Fruit fly (Drosophila melanogaster) whole organism, embryonic: ENCODE measurements around the gene Cnot4.

Experiments used
- Ada2b ChIP-seq: fragments of 200-800 bp; sonication (Bioruptor generic); IDR thresholded peaks from 2 replicates; pipeline ENCODE4 v1.3.6; 2022; ENCODE audit warnings: missing biosample characterization, missing genetic modification characterization
- Atf-2 ChIP-seq: fragments of 200-800 bp; sonication (Bioruptor generic); optimal IDR thresholded peaks from 2 replicates; lab custom pipeline; 2016; ENCODE audit warnings: missing biosample characterization, missing genetic modification characterization
- Blimp-1 ChIP-seq: fragments of 200-800 bp; sonication (Bioruptor generic); optimal IDR thresholded peaks from 3 replicates; lab custom pipeline; 2018; ENCODE audit warnings: missing biosample characterization, missing genetic modification characterization, mild to moderate bottlenecking, moderate library complexity, missing genetic modification reagents
- CG13624 ChIP-seq: fragments of 200-800 bp; sonication (Bioruptor generic); optimal IDR thresholded peaks from 2 replicates; lab custom pipeline; 2016; ENCODE audit warnings: missing biosample characterization, missing genetic modification characterization
- CG14710 ChIP-seq: fragments of 200-800 bp; sonication (Bioruptor generic); optimal IDR thresholded peaks from 3 replicates; lab custom pipeline; 2019; ENCODE audit warnings: missing biosample characterization, mild to moderate bottlenecking, missing genetic modification characterization, moderate library complexity
- CG14965 ChIP-seq: fragments of 200-800 bp; sonication (Bioruptor generic); optimal IDR thresholded peaks from 2 replicates; lab custom pipeline; 2016; ENCODE audit warnings: missing biosample characterization, missing genetic modification characterization, borderline replicate concordance
- CG1529 ChIP-seq: fragments of 200-800 bp; sonication (Bioruptor generic); optimal IDR thresholded peaks from 3 replicates; lab custom pipeline; 2018; ENCODE audit warnings: missing biosample characterization, missing genetic modification characterization
- CG17568 ChIP-seq: fragments of 200-800 bp; sonication (Bioruptor generic); optimal IDR thresholded peaks from 2 replicates; lab custom pipeline; 2018; ENCODE audit warnings: missing biosample characterization, mild to moderate bottlenecking, missing genetic modification characterization, moderate library complexity
- CG1832 ChIP-seq: fragments of 200-800 bp; sonication (Bioruptor generic); optimal IDR thresholded peaks from 2 replicates; lab custom pipeline; 2017; ENCODE audit warnings: missing biosample characterization, mild to moderate bottlenecking, missing genetic modification characterization, inconsistent platforms
- CG31388 ChIP-seq: fragments of 200-800 bp; sonication (Bioruptor generic); optimal IDR thresholded peaks from 2 replicates; lab custom pipeline; 2016; ENCODE audit warnings: missing biosample characterization, missing genetic modification characterization
- CG31441 ChIP-seq: fragments of 200-800 bp; sonication (Bioruptor generic); IDR thresholded peaks from 2 replicates; pipeline ENCODE4 v1.3.6; 2022; ENCODE audit warnings: missing biosample characterization, missing genetic modification characterization
- CG3847 ChIP-seq: fragments of 200-800 bp; sonication (Bioruptor generic); IDR thresholded peaks from 2 replicates; pipeline ENCODE4 v1.3.6; 2022; ENCODE audit warnings: missing biosample characterization, missing genetic modification characterization
- CG4617 ChIP-seq: fragments of 200-800 bp; sonication (Bioruptor generic); optimal IDR thresholded peaks from 3 replicates; lab custom pipeline; 2016; ENCODE audit warnings: missing biosample characterization, missing genetic modification characterization, borderline replicate concordance
- CG4820 ChIP-seq: fragments of 200-800 bp; sonication (Bioruptor generic); optimal IDR thresholded peaks from 3 replicates; lab custom pipeline; 2016; ENCODE audit warnings: missing biosample characterization, missing genetic modification characterization
- CG6765 ChIP-seq: fragments of 200-800 bp; sonication (Bioruptor generic); optimal IDR thresholded peaks from 3 replicates; lab custom pipeline; 2017; ENCODE audit warnings: missing biosample characterization, mild to moderate bottlenecking, missing genetic modification characterization
- CG6813 ChIP-seq: fragments of 200-800 bp; sonication (Bioruptor generic); optimal IDR thresholded peaks from 2 replicates; lab custom pipeline; 2017; ENCODE audit warnings: missing biosample characterization, missing genetic modification characterization, mild to moderate bottlenecking, moderate library complexity, missing genetic modification reagents
- CG7556 ChIP-seq: fragments of 200-800 bp; sonication (Bioruptor generic); optimal IDR thresholded peaks from 2 replicates; lab custom pipeline; 2017; ENCODE audit warnings: missing biosample characterization, mild to moderate bottlenecking, missing genetic modification characterization
- CG8290 ChIP-seq, 3 experiments: fragments of 200-800 bp; sonication (Bioruptor generic); optimal IDR thresholded peaks; 2 replicates each; lab custom pipeline; 2016 to 2019; ENCODE audit warnings: missing biosample characterization in 3 of 3, missing genetic modification characterization in 3 of 3, mild to moderate bottlenecking in 2 of 3, moderate library complexity in 1 of 3
- CG9609 ChIP-seq: fragments of 200-800 bp; sonication (Bioruptor generic); optimal IDR thresholded peaks from 3 replicates; lab custom pipeline; 2016; ENCODE audit warnings: missing biosample characterization, missing genetic modification characterization
- CTCF ChIP-seq: fragments of 200-800 bp; sonication (Bioruptor generic); optimal IDR thresholded peaks from 2 replicates; lab custom pipeline; 2017; ENCODE audit warnings: missing biosample characterization, mild to moderate bottlenecking, missing genetic modification characterization, moderate library complexity
- Dbx ChIP-seq: fragments of 200-800 bp; sonication (Bioruptor generic); IDR thresholded peaks from 3 replicates; pipeline ENCODE4 v1.3.6; 2022; ENCODE audit warnings: missing biosample characterization, missing genetic modification characterization
- Elba2 ChIP-seq: fragments of 200-800 bp; sonication (Bioruptor generic); optimal IDR thresholded peaks from 3 replicates; lab custom pipeline; 2016; ENCODE audit warnings: missing biosample characterization, missing genetic modification characterization
- HLH3B ChIP-seq: fragments of 200-800 bp; sonication (Bioruptor generic); IDR thresholded peaks from 2 replicates; pipeline ENCODE4 v1.3.6; 2022; ENCODE audit warnings: missing biosample characterization, missing genetic modification characterization
- Hr78 ChIP-seq, 2 experiments: fragments of 200-800 bp in 1 of 2; fragments of >200 bp in 1 of 2; sonication (Bioruptor generic) in 1 of 2; optimal IDR thresholded peaks; 2 replicates each; lab custom pipeline; 2017 to 2019; ENCODE audit warnings: missing biosample characterization in 2 of 2, missing genetic modification characterization in 2 of 2, mild to moderate bottlenecking in 1 of 2, moderate library complexity in 1 of 2
- Hsf ChIP-seq: fragments of 200-800 bp; sonication (Bioruptor generic); optimal IDR thresholded peaks from 3 replicates; lab custom pipeline; 2016; ENCODE audit warnings: missing biosample characterization, missing genetic modification characterization
- Lim3 ChIP-seq: fragments of 200-800 bp; sonication (Bioruptor generic); IDR thresholded peaks from 2 replicates; pipeline ENCODE4 v1.3.6; 2022; ENCODE audit warnings: missing biosample characterization, missing genetic modification characterization
- Myb ChIP-seq: fragments of 200-800 bp; sonication (Bioruptor generic); optimal IDR thresholded peaks from 2 replicates; lab custom pipeline; 2016; ENCODE audit warnings: missing biosample characterization, missing genetic modification characterization
- Nf-YC ChIP-seq: fragments of 200-800 bp; optimal IDR thresholded peaks from 3 replicates; lab custom pipeline; 2019; ENCODE audit warnings: missing biosample characterization, mild to moderate bottlenecking, missing genetic modification characterization, moderate library complexity
- Optix ChIP-seq: fragments of 200-800 bp; sonication (Bioruptor generic); IDR thresholded peaks from 3 replicates; pipeline ENCODE4 v1.3.6; 2022; ENCODE audit warnings: missing biosample characterization, missing genetic modification characterization
- ap ChIP-seq: fragments of 200-800 bp; sonication (Bioruptor generic); IDR thresholded peaks from 2 replicates; pipeline ENCODE4 v1.3.6; 2022; ENCODE audit warnings: missing biosample characterization, missing genetic modification characterization
- bowl ChIP-seq: fragments of 200-800 bp; sonication (Bioruptor generic); IDR thresholded peaks from 2 replicates; pipeline ENCODE4 v1.3.6; 2022; ENCODE audit warnings: missing biosample characterization, missing genetic modification characterization
- br ChIP-seq: fragments of >200 bp; optimal IDR thresholded peaks from 2 replicates; lab custom pipeline; 2017
- cato ChIP-seq: fragments of 200-800 bp; sonication (Bioruptor generic); optimal IDR thresholded peaks from 2 replicates; lab custom pipeline; 2016; ENCODE audit warnings: missing biosample characterization, missing genetic modification characterization, borderline replicate concordance
- caup ChIP-seq: fragments of 200-800 bp; sonication (Bioruptor generic); optimal IDR thresholded peaks from 3 replicates; lab custom pipeline; 2017; ENCODE audit warnings: missing biosample characterization, mild to moderate bottlenecking, missing genetic modification characterization, moderate library complexity; ENCODE audit not compliant: severe bottlenecking
- crol ChIP-seq: fragments of 200-800 bp; sonication (Bioruptor generic); IDR thresholded peaks from 2 replicates; pipeline ENCODE4 v1.3.6; 2022; ENCODE audit warnings: missing biosample characterization, missing genetic modification characterization
- esg ChIP-seq: fragments of 200-800 bp; sonication (Bioruptor generic); conservative IDR thresholded peaks from 2 replicates; pipeline ENCODE4 v1.3.6; 2022; ENCODE audit warnings: missing biosample characterization, missing genetic modification characterization
- exex ChIP-seq: fragments of 200-800 bp; sonication (Bioruptor generic); optimal IDR thresholded peaks from 4 replicates; lab custom pipeline; 2018; ENCODE audit warnings: missing biosample characterization, mild to moderate bottlenecking, missing genetic modification characterization, moderate library complexity
- fd64A ChIP-seq: fragments of 200-800 bp; sonication (Bioruptor generic); optimal IDR thresholded peaks from 3 replicates; lab custom pipeline; 2018; ENCODE audit warnings: missing biosample characterization, mild to moderate bottlenecking, missing genetic modification characterization
- grau ChIP-seq: fragments of 200-800 bp; optimal IDR thresholded peaks from 3 replicates; lab custom pipeline; 2019; ENCODE audit warnings: missing biosample characterization, mild to moderate bottlenecking, missing genetic modification characterization, moderate library complexity
- gsb-n ChIP-seq: fragments of 200-800 bp; sonication (Bioruptor generic); optimal IDR thresholded peaks from 3 replicates; lab custom pipeline; 2018; ENCODE audit warnings: missing biosample characterization, mild to moderate bottlenecking, missing genetic modification characterization
- ham ChIP-seq: fragments of 200-800 bp; sonication (Bioruptor generic); IDR thresholded peaks from 2 replicates; pipeline ENCODE4 v1.3.6; 2022; ENCODE audit warnings: missing biosample characterization, missing genetic modification characterization
- ken ChIP-seq: fragments of 200-800 bp; sonication (Bioruptor generic); IDR thresholded peaks from 3 replicates; pipeline ENCODE4 v1.3.6; 2022; ENCODE audit warnings: missing biosample characterization, missing genetic modification characterization
- kni ChIP-seq: fragments of 200-800 bp; sonication (Bioruptor generic); optimal IDR thresholded peaks from 3 replicates; lab custom pipeline; 2017; ENCODE audit warnings: mild to moderate bottlenecking, missing biosample characterization, missing genetic modification reagents, missing genetic modification characterization
- luna ChIP-seq: fragments of 200-800 bp; sonication (Bioruptor generic); optimal IDR thresholded peaks from 2 replicates; lab custom pipeline; 2016; ENCODE audit warnings: missing biosample characterization, missing genetic modification characterization
- nerfin-1 ChIP-seq: fragments of 200-800 bp; sonication (Bioruptor generic); optimal IDR thresholded peaks from 3 replicates; lab custom pipeline; 2019; ENCODE audit warnings: missing biosample characterization, mild to moderate bottlenecking, missing genetic modification characterization, moderate library complexity
- odd ChIP-seq: fragments of 200-800 bp; sonication (Bioruptor generic); optimal IDR thresholded peaks from 2 replicates; lab custom pipeline; 2017; ENCODE audit warnings: missing biosample characterization, mild to moderate bottlenecking, missing genetic modification characterization
- pfk ChIP-seq: fragments of 200-800 bp; sonication (Bioruptor generic); optimal IDR thresholded peaks from 2 replicates; lab custom pipeline; 2018; ENCODE audit warnings: missing biosample characterization, mild to moderate bottlenecking, missing genetic modification characterization, moderate library complexity
- sens ChIP-seq: fragments of 200-800 bp; sonication (Bioruptor generic); peaks from one replicate; lab custom pipeline; 2016; ENCODE audit warnings: missing biosample characterization, missing genetic modification characterization
- sens-2 ChIP-seq: fragments of 200-800 bp; sonication (Bioruptor generic); IDR thresholded peaks from 2 replicates; pipeline ENCODE4 v1.3.6; 2022; ENCODE audit warnings: missing biosample characterization, missing genetic modification characterization
- seq ChIP-seq: fragments of 200-800 bp; sonication (Bioruptor generic); IDR thresholded peaks from 2 replicates; pipeline ENCODE4 v1.3.6; 2022; ENCODE audit warnings: missing biosample characterization, missing genetic modification characterization
- tio ChIP-seq: fragments of 200-800 bp; sonication (Bioruptor generic); optimal IDR thresholded peaks from 2 replicates; lab custom pipeline; 2017; ENCODE audit warnings: missing biosample characterization, missing genetic modification characterization, inconsistent platforms
- wdn ChIP-seq: fragments of 200-800 bp; sonication (Bioruptor generic); IDR thresholded peaks from 2 replicates; pipeline ENCODE4 v1.3.6; 2022; ENCODE audit warnings: missing biosample characterization, missing genetic modification characterization

Cnot4 gene

dm6 chr2L:10366525-10366924 lies 30.0 kb upstream of the Cnot4 start, which contains the start of gene CG5056 (continued):
- no peak for TF ChIP-seq sens-2
- TF ChIP-seq crol (GFP tag; lab: Robert Waterston, UW): no peak
- no peak for TF ChIP-seq CG6813
- no peak for TF ChIP-seq Elba2 (GFP tag; lab: Kevin White, UChicago)
- no peak for TF ChIP-seq ap (GFP tag; lab: Robert Waterston, UW)
- no peak for TF ChIP-seq tio (GFP tag; lab: Kevin White, UChicago)
- peak; percentile 2 for TF ChIP-seq Hsf (GFP tag; lab: Kevin White, UChicago)
- no peak for TF ChIP-seq cato (GFP tag; lab: Kevin White, UChicago)
- TF ChIP-seq caup: no peak
- no peak for TF ChIP-seq wdn (GFP tag; lab: Robert Waterston, UW)
- TF ChIP-seq CG31388 (GFP tag; lab: Kevin White, UChicago): no peak
- no peak for TF ChIP-seq luna
- TF ChIP-seq Dbx (GFP tag; lab: Robert Waterston, UW): no peak
- no peak for TF ChIP-seq br
- peak; percentile 49 for TF ChIP-seq sens
- no peak for TF ChIP-seq bowl (GFP tag; lab: Robert Waterston, UW)
- TF ChIP-seq ham (GFP tag; lab: Robert Waterston, UW): no peak
- no peak for TF ChIP-seq Myb (GFP tag; lab: Kevin White, UChicago)
- no peak for TF ChIP-seq kni (GFP tag; lab: Kevin White, UChicago)
- TF ChIP-seq CTCF: no peak
- TF ChIP-seq grau (tag; lab: Kevin White, UChicago): peak; percentile 34
- no peak for TF ChIP-seq CG3847
- TF ChIP-seq ken (GFP tag; lab: Robert Waterston, UW): no peak
- peak; percentile 53 for TF ChIP-seq Nf-YC
- peak; percentile 12 for TF ChIP-seq CG8290 (GFP tag; optimal IDR thresholded peaks at IDR 0.05; lab: Kevin White, UChicago)
- TF ChIP-seq CG8290 (tag; optimal IDR thresholded peaks at IDR 0.05; lab: Kevin White, UChicago): no peak
- peak; percentile 94 for TF ChIP-seq CG4617 (GFP tag; lab: Kevin White, UChicago)
- no peak for TF ChIP-seq CG13624
- TF ChIP-seq esg (GFP tag; lab: Robert Waterston, UW): no peak
- no peak for TF ChIP-seq Optix (GFP tag; lab: Robert Waterston, UW)
- no peak for TF ChIP-seq CG1529 (GFP tag; lab: Kevin White, UChicago)
- TF ChIP-seq CG14965 (GFP tag; lab: Kevin White, UChicago): no peak
- TF ChIP-seq CG6765 (GFP tag; lab: Kevin White, UChicago): no peak
- no peak for TF ChIP-seq CG4820
- TF ChIP-seq CG17568 (GFP tag; lab: Kevin White, UChicago): no peak
- TF ChIP-seq Hr78 (GFP tag; optimal IDR thresholded peaks at IDR 0.05; lab: Kevin White, UChicago): no peak
- TF ChIP-seq nerfin-1 (tag; lab: Kevin White, UChicago): peak; percentile 12
- no peak for TF ChIP-seq gsb-n (tag; lab: Kevin White, UChicago)
- TF ChIP-seq CG7556 (GFP tag; lab: Kevin White, UChicago): no peak
- peak; percentile 95 for TF ChIP-seq pfk (GFP tag; lab: Kevin White, UChicago)
- no peak for TF ChIP-seq odd (GFP tag; lab: Kevin White, UChicago)
- TF ChIP-seq CG1832 (GFP tag; lab: Kevin White, UChicago): no peak
- no peak for TF ChIP-seq HLH3B
- TF ChIP-seq seq (GFP tag; lab: Robert Waterston, UW): no peak
- TF ChIP-seq Blimp-1 (GFP tag; lab: Kevin White, UChicago): no peak
- no peak for TF ChIP-seq fd64A
- TF ChIP-seq CG9609 (GFP tag; lab: Kevin White, UChicago): no peak
- TF ChIP-seq exex (tag; lab: Kevin White, UChicago): no peak
- no peak for TF ChIP-seq Lim3 (GFP tag; lab: Robert Waterston, UW)
- TF ChIP-seq Atf-2: no peak
- TF ChIP-seq Ada2b: no peak
- peak; percentile 65 for TF ChIP-seq CG14710 (tag; lab: Kevin White, UChicago)
- no peak for TF ChIP-seq CG31441 (GFP tag; lab: Robert Waterston, UW)
